Fruit fly (Drosophila melanogaster) whole organism, embryonic: Measurements from ENCODE around the gene trr.

Experiments
- BEAF-32 ChIP-seq: fragments of 200-800 bp; sonication (Bioruptor generic); optimal IDR thresholded peaks from 3 replicates; lab custom pipeline; 2017; ENCODE audit warnings: missing biosample characterization, missing genetic modification characterization, mild to moderate bottlenecking, moderate library complexity, missing genetic modification reagents
- CG10321 ChIP-seq: fragments of 200-800 bp; sonication (Bioruptor generic); IDR thresholded peaks from 2 replicates; pipeline ENCODE4 v1.3.6; 2022; ENCODE audit warnings: missing biosample characterization, missing genetic modification characterization
- CG10959 ChIP-seq: fragments of 200-800 bp; sonication (Bioruptor generic); IDR thresholded peaks from 2 replicates; pipeline ENCODE4 v1.3.6; 2022; ENCODE audit warnings: missing biosample characterization, missing genetic modification characterization
- CG11560 ChIP-seq: fragments of 200-800 bp; sonication (Bioruptor generic); IDR thresholded peaks from 3 replicates; pipeline ENCODE4 v1.3.6; 2022; ENCODE audit warnings: missing biosample characterization, missing genetic modification characterization
- CG11695 ChIP-seq: fragments of 200-800 bp; sonication (Bioruptor generic); IDR thresholded peaks from 3 replicates; pipeline ENCODE4 v1.3.6; 2022; ENCODE audit warnings: missing biosample characterization, missing genetic modification characterization
- CG11696 ChIP-seq: fragments of 200-800 bp; sonication (Bioruptor generic); IDR thresholded peaks from 2 replicates; pipeline ENCODE4 v1.3.6; 2022; ENCODE audit warnings: missing biosample characterization, missing genetic modification characterization
- CG12299 ChIP-seq: fragments of 200-800 bp; sonication (Bioruptor generic); optimal IDR thresholded peaks from 2 replicates; lab custom pipeline; 2018; ENCODE audit warnings: missing biosample characterization, mild to moderate bottlenecking, missing genetic modification characterization
- CG14050 ChIP-seq: fragments of 200-800 bp; sonication (Bioruptor generic); IDR thresholded peaks from 3 replicates; pipeline ENCODE4 v1.3.6; 2022; ENCODE audit warnings: missing biosample characterization, missing genetic modification characterization
- CG15479 ChIP-seq: fragments of 200-800 bp; sonication (Bioruptor generic); optimal IDR thresholded peaks from 3 replicates; lab custom pipeline; 2019; ENCODE audit warnings: missing biosample characterization, mild to moderate bottlenecking, missing genetic modification characterization, moderate library complexity
- CG16863 ChIP-seq: fragments of 200-800 bp; sonication (Bioruptor generic); optimal IDR thresholded peaks from 3 replicates; lab custom pipeline; 2016; ENCODE audit warnings: missing biosample characterization, missing genetic modification characterization
- CG17802 ChIP-seq: fragments of 200-800 bp; sonication (Bioruptor generic); optimal IDR thresholded peaks from 2 replicates; lab custom pipeline; 2018; ENCODE audit warnings: missing biosample characterization, mild to moderate bottlenecking, missing genetic modification characterization, moderate library complexity
- CG2889 ChIP-seq: fragments of 200-800 bp; sonication (Bioruptor generic); IDR thresholded peaks from 3 replicates; pipeline ENCODE4 v1.3.6; 2022; ENCODE audit warnings: missing biosample characterization, missing genetic modification characterization
- CG31224 ChIP-seq: fragments of 200-800 bp; sonication (Bioruptor generic); IDR thresholded peaks from 2 replicates; pipeline ENCODE4 v1.3.6; 2022; ENCODE audit warnings: missing biosample characterization, missing genetic modification characterization
- CG31365 ChIP-seq: fragments of 200-800 bp; sonication (Bioruptor generic); optimal IDR thresholded peaks from 2 replicates; lab custom pipeline; 2018; ENCODE audit warnings: missing biosample characterization, mild to moderate bottlenecking, missing genetic modification characterization
- CG32532 ChIP-seq: fragments of 200-800 bp; sonication (Bioruptor generic); IDR thresholded peaks from 2 replicates; pipeline ENCODE4 v1.3.6; 2022; ENCODE audit warnings: missing biosample characterization, missing genetic modification characterization
- CG3847 ChIP-seq: fragments of 200-800 bp; sonication (Bioruptor generic); IDR thresholded peaks from 2 replicates; pipeline ENCODE4 v1.3.6; 2022; ENCODE audit warnings: missing biosample characterization, missing genetic modification characterization
- CG4730 ChIP-seq: fragments of 200-800 bp; sonication (Bioruptor generic); IDR thresholded peaks from 2 replicates; pipeline ENCODE4 v1.3.6; 2022; ENCODE audit warnings: missing biosample characterization, missing genetic modification characterization
- CG5245 ChIP-seq: fragments of 200-800 bp; sonication (Bioruptor generic); optimal IDR thresholded peaks from 3 replicates; lab custom pipeline; 2016; ENCODE audit warnings: missing biosample characterization, missing genetic modification characterization
- CG6854 ChIP-seq: fragments of 200-800 bp; sonication (Bioruptor generic); optimal IDR thresholded peaks from 3 replicates; lab custom pipeline; 2017; ENCODE audit warnings: missing biosample characterization, mild to moderate bottlenecking, missing genetic modification characterization
- CG7928 ChIP-seq: fragments of 200-800 bp; sonication (Bioruptor generic); optimal IDR thresholded peaks from 2 replicates; lab custom pipeline; 2017; ENCODE audit warnings: missing biosample characterization, mild to moderate bottlenecking, missing genetic modification characterization
- CG8388 ChIP-seq: fragments of 200-800 bp; sonication (Bioruptor generic); optimal IDR thresholded peaks from 2 replicates; lab custom pipeline; 2019; ENCODE audit warnings: missing biosample characterization, mild to moderate bottlenecking, missing genetic modification characterization, moderate library complexity
- CG9932 ChIP-seq: fragments of 200-800 bp; sonication (Bioruptor generic); IDR thresholded peaks from 2 replicates; pipeline ENCODE4 v1.3.6; 2022; ENCODE audit warnings: missing biosample characterization, missing genetic modification characterization
- Doc3 ChIP-seq: fragments of 200-800 bp; sonication (Bioruptor generic); IDR thresholded peaks from 3 replicates; pipeline ENCODE4 v1.3.6; 2022; ENCODE audit warnings: missing biosample characterization, missing genetic modification characterization; ENCODE audit not compliant: partially characterized antibody
- Fer3 ChIP-seq: fragments of 200-800 bp; sonication (Bioruptor generic); optimal IDR thresholded peaks from 2 replicates; lab custom pipeline; 2018; ENCODE audit warnings: missing biosample characterization, mild to moderate bottlenecking, missing genetic modification characterization, moderate library complexity
- Jarid2 ChIP-seq: fragments of 200-800 bp; sonication (Bioruptor generic); optimal IDR thresholded peaks from 3 replicates; lab custom pipeline; 2017; ENCODE audit warnings: mild to moderate bottlenecking, missing biosample characterization, missing genetic modification reagents, missing genetic modification characterization
- Neu2 ChIP-seq: fragments of 200-800 bp; sonication (Bioruptor generic); optimal IDR thresholded peaks from 3 replicates; lab custom pipeline; 2016; ENCODE audit warnings: missing biosample characterization, missing genetic modification characterization, borderline replicate concordance
- Sox102F ChIP-seq: fragments of 200-800 bp; sonication (Bioruptor generic); optimal IDR thresholded peaks from 2 replicates; lab custom pipeline; 2018; ENCODE audit warnings: missing biosample characterization, mild to moderate bottlenecking, missing genetic modification characterization, moderate library complexity
- ac ChIP-seq: fragments of 200-800 bp; sonication (Bioruptor generic); optimal IDR thresholded peaks from 3 replicates; lab custom pipeline; 2017; ENCODE audit warnings: missing biosample characterization, mild to moderate bottlenecking, missing genetic modification characterization
- corto ChIP-seq: fragments of 200-800 bp; sonication (Bioruptor generic); optimal IDR thresholded peaks from 2 replicates; lab custom pipeline; 2016; ENCODE audit warnings: missing biosample characterization, mild to moderate bottlenecking, missing genetic modification characterization, moderate library complexity
- danr ChIP-seq: fragments of 200-800 bp; sonication (Bioruptor generic); IDR thresholded peaks from 2 replicates; pipeline ENCODE4 v1.3.6; 2022; ENCODE audit warnings: missing biosample characterization, missing genetic modification characterization
- dmrt11E ChIP-seq: fragments of 200-800 bp; sonication (Bioruptor generic); optimal IDR thresholded peaks from 3 replicates; lab custom pipeline; 2018; ENCODE audit warnings: missing biosample characterization, mild to moderate bottlenecking, missing genetic modification characterization, moderate library complexity
- dmrt99B ChIP-seq: fragments of 200-800 bp; sonication (Bioruptor generic); optimal IDR thresholded peaks from 2 replicates; lab custom pipeline; 2018; ENCODE audit warnings: missing biosample characterization, mild to moderate bottlenecking, missing genetic modification characterization, moderate library complexity
- fd64A ChIP-seq: fragments of 200-800 bp; sonication (Bioruptor generic); optimal IDR thresholded peaks from 3 replicates; lab custom pipeline; 2018; ENCODE audit warnings: missing biosample characterization, mild to moderate bottlenecking, missing genetic modification characterization
- fd96Cb ChIP-seq: fragments of 200-800 bp; sonication (Bioruptor generic); optimal IDR thresholded peaks from 2 replicates; lab custom pipeline; 2018; ENCODE audit warnings: missing biosample characterization, mild to moderate bottlenecking, missing genetic modification characterization, moderate library complexity
- fu2 ChIP-seq: fragments of 200-800 bp; sonication (Bioruptor generic); optimal IDR thresholded peaks from 2 replicates; lab custom pipeline; 2016; ENCODE audit warnings: missing biosample characterization, missing genetic modification characterization
- gt ChIP-seq: fragments of 200-800 bp; sonication (Bioruptor generic); IDR thresholded peaks from 2 replicates; pipeline ENCODE4 v1.3.6; 2022; ENCODE audit warnings: missing biosample characterization, missing genetic modification characterization
- hb ChIP-seq: fragments of 200-800 bp; sonication (Bioruptor generic); IDR thresholded peaks from 3 replicates; pipeline ENCODE4 v1.3.6; 2022; ENCODE audit warnings: missing biosample characterization, missing genetic modification characterization; ENCODE audit not compliant: partially characterized antibody
- ind ChIP-seq: fragments of 200-800 bp; sonication (Bioruptor generic); optimal IDR thresholded peaks from 3 replicates; lab custom pipeline; 2016; ENCODE audit warnings: missing biosample characterization, missing genetic modification characterization
- insv ChIP-seq, 2 experiments: fragments of 200-800 bp; sonication (Bioruptor generic); optimal IDR thresholded peaks; 3 replicates each; lab custom pipeline; 2016 to 2018; ENCODE audit warnings: missing biosample characterization in 2 of 2, missing genetic modification characterization in 2 of 2
- jumu ChIP-seq: fragments of 200-800 bp; sonication (Bioruptor generic); optimal IDR thresholded peaks from 3 replicates; lab custom pipeline; 2016; ENCODE audit warnings: missing biosample characterization, missing genetic modification characterization
- lab ChIP-seq: fragments of 200-800 bp; sonication (Bioruptor generic); optimal IDR thresholded peaks from 3 replicates; lab custom pipeline; 2017; ENCODE audit warnings: missing biosample characterization, missing genetic modification characterization, mild to moderate bottlenecking, moderate library complexity, missing genetic modification reagents
- nerfin-2 ChIP-seq: fragments of 200-800 bp; sonication (Bioruptor generic); IDR thresholded peaks from 2 replicates; pipeline ENCODE4 v1.3.6; 2022; ENCODE audit warnings: missing biosample characterization, missing genetic modification characterization; ENCODE audit not compliant: partially characterized antibody
- nmo ChIP-seq: fragments of 200-800 bp; sonication (Bioruptor generic); optimal IDR thresholded peaks from 2 replicates; lab custom pipeline; 2018; ENCODE audit warnings: missing biosample characterization, mild to moderate bottlenecking, missing genetic modification characterization, moderate library complexity
- p53 ChIP-seq: fragments of 200-800 bp; sonication (Bioruptor generic); optimal IDR thresholded peaks from 2 replicates; lab custom pipeline; 2016; ENCODE audit warnings: missing biosample characterization, missing genetic modification characterization
- pnt ChIP-seq: fragments of 200-800 bp; sonication (Bioruptor generic); optimal IDR thresholded peaks from 3 replicates; lab custom pipeline; 2016; ENCODE audit warnings: missing biosample characterization, missing genetic modification characterization
- ranshi ChIP-seq: fragments of 200-800 bp; sonication (Bioruptor generic); IDR thresholded peaks from 2 replicates; pipeline ENCODE4 v1.3.6; 2022; ENCODE audit warnings: missing biosample characterization, missing genetic modification characterization
- run ChIP-seq: fragments of 200-800 bp; sonication (Bioruptor generic); optimal IDR thresholded peaks from 3 replicates; lab custom pipeline; 2018; ENCODE audit warnings: missing biosample characterization, mild to moderate bottlenecking, missing genetic modification characterization
- slbo ChIP-seq: fragments of 200-800 bp; sonication (Bioruptor generic); IDR thresholded peaks from 2 replicates; pipeline ENCODE4 v1.3.6; 2022; ENCODE audit warnings: missing biosample characterization, missing genetic modification characterization
- slou ChIP-seq: fragments of 200-800 bp; sonication (Bioruptor generic); optimal IDR thresholded peaks from 3 replicates; lab custom pipeline; 2016; ENCODE audit warnings: missing biosample characterization, missing genetic modification characterization
- tx ChIP-seq: fragments of 200-800 bp; sonication (Bioruptor generic); optimal IDR thresholded peaks from 2 replicates; lab custom pipeline; 2016; ENCODE audit warnings: missing biosample characterization, missing genetic modification characterization

trr gene

dm6 chrX:1907727-1908264, 18.0 kb upstream of the trr start, which contains the start of gene mip130 (continued):
- TF ChIP-seq CG4730 (0 out of 2 replicates have a peak, but pooled peaks have one; percentile 10), slbo (no peak; the same call in none of the 2 replicates), Fer3 (peak; percentile 13), jumu (GFP tag; lab: Kevin White, UChicago) (peak; percentile 61), CG32532 (GFP tag; lab: Robert Waterston, UW) (peak; percentile 33; the same call in 1 of the 2 replicates), CG3847 (GFP tag; lab: Robert Waterston, UW) (peak; percentile 31; the same call in 1 of the 2 replicates), CG15479 (GFP tag; lab: Kevin White, UChicago) (no peak), corto (GFP tag; lab: Kevin White, UChicago) (no peak), Doc3 (peak; percentile 56), CG11560 (tag; lab: Robert Waterston, UW) (peak; percentile 72), CG31224 (GFP tag; lab: Robert Waterston, UW) (no peak), dmrt99B (tag; lab: Kevin White, UChicago) (no peak), dmrt11E (tag; lab: Kevin White, UChicago) (peak; percentile 34), CG8388 (peak; percentile 27), CG6854 (GFP tag; lab: Kevin White, UChicago) (no peak), CG12299 (tag; lab: Kevin White, UChicago) (peak; percentile 51), nmo (GFP tag; lab: Kevin White, UChicago) (peak; percentile 66), CG7928 (GFP tag; lab: Kevin White, UChicago) (no peak), CG2889 (GFP tag; lab: Robert Waterston, UW) (no peak), lab (GFP tag; lab: Kevin White, UChicago) (peak; percentile 66), CG9932 (peak; percentile 72), fd64A (no peak), CG16863 (no peak), danr (GFP tag; lab: Robert Waterston, UW) (0 out of 2 replicates have a peak, but pooled peaks have one; percentile 23), pnt (GFP tag; lab: Kevin White, UChicago) (peak; percentile 46), gt (GFP tag; lab: Robert Waterston, UW) (no peak), CG5245 (GFP tag; lab: Kevin White, UChicago) (no peak), tx (GFP tag; lab: Kevin White, UChicago) (no peak), p53 (no peak), Neu2 (GFP tag; lab: Kevin White, UChicago) (no peak), CG11696 (GFP tag; lab: Robert Waterston, UW) (no peak), CG10959 (GFP tag; lab: Robert Waterston, UW) (no peak), Sox102F (GFP tag; lab: Kevin White, UChicago) (no peak), CG14050 (GFP tag; lab: Robert Waterston, UW) (0 out of 3 replicates have a peak, but pooled peaks have one; percentile 27), ac (GFP tag; lab: Kevin White, UChicago) (no peak), fu2 (no peak), run (tag; lab: Kevin White, UChicago) (no peak), BEAF-32 (GFP tag; lab: Kevin White, UChicago) (peak; percentile 80), hb (GFP tag; lab: Robert Waterston, UW) (0 out of 3 replicates have a peak, but pooled peaks have one; percentile 50), CG17802 (no peak), nerfin-2 (no peak), ind (GFP tag; lab: Kevin White, UChicago) (peak; percentile 57), CG11695 (no peak), CG10321 (GFP tag; lab: Robert Waterston, UW) (no peak), slou (no peak), ranshi (GFP tag; lab: Robert Waterston, UW) (0 out of 2 replicates have a peak, but pooled peaks have one; percentile 41), CG31365 (tag; lab: Kevin White, UChicago) (no peak), fd96Cb (tag; lab: Kevin White, UChicago) (peak; percentile 30), insv (GFP tag; optimal IDR thresholded peaks at IDR 0.05; lab: Kevin White, UChicago) (peak in 1 of 2 experiments; percentile 14), Jarid2 (no peak)
